Worm (Caenorhabditis elegans): ENCODE measurements around the gene nca-2.

Gene nca-2

ce11 chrIII:4965271-4965670 is at the start of gene nca-2:
Gene nca-2, plus strand, starts transcription at chrIII:4965571.
- TF ChIP-seq F57C9.4 (tag; optimal IDR thresholded peaks at IDR 0.05) = no peak
- TF ChIP-seq mel-28 (tag; optimal IDR thresholded peaks at IDR 0.05; ENCODE audit: borderline replicate concordance) = no peak
- no peak for TF ChIP-seq bed-2 (GFP tag; IDR thresholded peaks at IDR 0.05)

- no peak for TF ChIP-seq lir-1 (GFP tag; conservative IDR thresholded peaks at IDR 0.05)
- no peak for TF ChIP-seq madf-6 (GFP tag; IDR thresholded peaks at IDR 0.05)
- 0 out of 2 replicates have a peak, but pooled peaks have one; percentile 56 for TF ChIP-seq ceh-58 (GFP tag; IDR thresholded peaks at IDR 0.05)
- no peak for TF ChIP-seq cebp-2 (GFP tag; IDR thresholded peaks at IDR 0.05)
- TF ChIP-seq B0336.3 (GFP tag; IDR thresholded peaks at IDR 0.05) = no peak
- no peak for TF ChIP-seq nhr-80 (tag; optimal IDR thresholded peaks at IDR 0.05)
- no peak for TF ChIP-seq rpc-1 (optimal IDR thresholded peaks at IDR 0.05)
- no peak for TF ChIP-seq rpc-1 (tag; optimal IDR thresholded peaks at IDR 0.05)
- no peak for TF ChIP-seq B0019.2 (GFP tag; conservative IDR thresholded peaks at IDR 0.05)
- TF ChIP-seq rec-8 (tag; optimal IDR thresholded peaks at IDR 0.05) = no peak
- TF ChIP-seq hmg-1.2 (GFP tag; IDR thresholded peaks at IDR 0.05) = no peak
- TF ChIP-seq F57C9.4 (tag; optimal IDR thresholded peaks at IDR 0.05) = no peak
- TF ChIP-seq mcd-1 (GFP tag; IDR thresholded peaks at IDR 0.05) = no peak
- no peak for TF ChIP-seq ztf-28 (GFP tag; IDR thresholded peaks at IDR 0.05)
- TF ChIP-seq ceh-40 (GFP tag; IDR thresholded peaks at IDR 0.05) = no peak
- no peak for TF ChIP-seq snpc-1.1 (tag; optimal IDR thresholded peaks at IDR 0.05; ENCODE audit: insufficient read depth)
- peak; percentile 14 for TF ChIP-seq lin-54 (GFP tag; optimal IDR thresholded peaks at IDR 0.05)
- TF ChIP-seq lsy-27 (tag; optimal IDR thresholded peaks at IDR 0.05; ENCODE audit: borderline replicate concordance, insufficient read depth) = no peak
- TF ChIP-seq fkh-3 (tag; optimal IDR thresholded peaks at IDR 0.05) = no peak
Observed at ce11 chrIII:4917077-4917476, 48.3 kb upstream of the nca-2 start, which contains the start of gene rars-1. Gene rars-1, minus strand, starts transcription at chrIII:4917177.

- TF ChIP-seq nfya-2 (GFP tag; IDR thresholded peaks at IDR 0.05) (no peak), aptf-2 (GFP tag; conservative IDR thresholded peaks at IDR 0.05) (no peak), ztf-18 (tag; optimal IDR thresholded peaks at IDR 0.05) (no peak), B0019.2 (GFP tag; conservative IDR thresholded peaks at IDR 0.05) (no peak), F23B12.7 (tag; optimal IDR thresholded peaks at IDR 0.05; ENCODE audit: insufficient read depth) (peak; percentile 52), F57C9.4 (tag; optimal IDR thresholded peaks at IDR 0.05) (no peak), tbx-9 (tag; optimal IDR thresholded peaks at IDR 0.05; ENCODE audit: borderline replicate concordance) (no peak), ceh-91 (GFP tag; IDR thresholded peaks at IDR 0.05) (0 out of 2 replicates have a peak, but pooled peaks have one; percentile 14), K12H6.12 (tag; optimal IDR thresholded peaks at IDR 0.05) (no peak), die-1 (tag; optimal IDR thresholded peaks at IDR 0.05) (no peak), nhr-27 (tag; optimal IDR thresholded peaks at IDR 0.05) (no peak), nhr-179 (tag; optimal IDR thresholded peaks at IDR 0.05) (no peak), ztf-22 (GFP tag; optimal IDR thresholded peaks at IDR 0.05) (no peak), nhr-120 (GFP tag; IDR thresholded peaks at IDR 0.05) (no peak), ztf-6 (GFP tag; IDR thresholded peaks at IDR 0.05) (no peak), bed-2 (GFP tag; IDR thresholded peaks at IDR 0.05) (no peak), F52B5.7 (tag; optimal IDR thresholded peaks at IDR 0.05) (no peak), xnd-1 (tag; optimal IDR thresholded peaks at IDR 0.05) (no peak), snpc-1.3 (tag; optimal IDR thresholded peaks at IDR 0.05; ENCODE audit: insufficient read depth) (no peak), let-526 (GFP tag; IDR thresholded peaks at IDR 0.05) (no peak), mes-4 (tag; optimal IDR thresholded peaks at IDR 0.05) (no peak), lin-40 (tag; optimal IDR thresholded peaks at IDR 0.05) (no peak), hmg-20 (GFP tag; IDR thresholded peaks at IDR 0.05) (no peak), D2030.7 (GFP tag; IDR thresholded peaks at IDR 0.05) (0 out of 2 replicates have a peak, but pooled peaks have one; percentile 17), ceh-58 (GFP tag; IDR thresholded peaks at IDR 0.05) (no peak), madf-10 (tag; optimal IDR thresholded peaks at IDR 0.05) (no peak), lin-35 (GFP tag; optimal IDR thresholded peaks at IDR 0.05) (peak in 1 of 3 experiments; percentile 72)
Observed at ce11 chrIII:4917960-4918712, 47.2 kb upstream of the nca-2 start, which contains the start of gene rpb-8. Gene rpb-8, minus strand, starts transcription at chrIII:4918008.
